Fruit fly (Drosophila melanogaster): ENCODE results near the gene inaF-C.
A peak's percentile ranks its signal among the peaks of the same experiment; 100 is the strongest.

Gene inaF-C

dm6 chrX:11694959-11695882 lies 36.3 kb downstream of the inaF-C start, which contains the start of gene PhKgamma (continued):
- TF ChIP-seq Dad (GFP tag; optimal IDR thresholded peaks at IDR 0.05) (peak; percentile 38), gro (GFP tag; optimal IDR thresholded peaks at IDR 0.05) (peak; percentile 36), mld (GFP tag; IDR thresholded peaks at IDR 0.05; ENCODE audit: partially characterized antibody) (peak; percentile 83), Mad (GFP tag; optimal IDR thresholded peaks at IDR 0.05) (peak; percentile 19), chinmo (GFP tag; IDR thresholded peaks at IDR 0.05; ENCODE audit: partially characterized antibody) (peak; percentile 94), MESR4 (GFP tag; optimal IDR thresholded peaks at IDR 0.05) (peak; percentile 92), yki (optimal IDR thresholded peaks at IDR 0.05) (peak; percentile 30), tll (GFP tag; optimal IDR thresholded peaks at IDR 0.05) (no peak), nerfin-1 (tag; optimal IDR thresholded peaks at IDR 0.05) (peak; percentile 61), eyg (GFP tag; optimal IDR thresholded peaks at IDR 0.05) (no peak), Rfx (GFP tag; IDR thresholded peaks at IDR 0.05) (peak; percentile 52), sob (GFP tag; IDR thresholded peaks at IDR 0.05) (peak; percentile 32; the same call in 1 of the 2 replicates), lov (optimal IDR thresholded peaks at IDR 0.05) (no peak), lov (GFP tag; IDR thresholded peaks at IDR 0.05) (no peak), ranshi (GFP tag; IDR thresholded peaks at IDR 0.05) (no peak), CG14860 (GFP tag; IDR thresholded peaks at IDR 0.05; ENCODE audit: partially characterized antibody) (peak; percentile 77), CG10267 (tag; optimal IDR thresholded peaks at IDR 0.05) (peak; percentile 64), wek (GFP tag; optimal IDR thresholded peaks at IDR 0.05) (no peak), unc-4 (GFP tag; IDR thresholded peaks at IDR 0.05; ENCODE audit: partially characterized antibody) (peak; percentile 92), HLHmδ (GFP tag; optimal IDR thresholded peaks at IDR 0.05) (peak; percentile 30), Ets65A (GFP tag) (peak; percentile 80), CG6272 (GFP tag; IDR thresholded peaks at IDR 0.05) (0 out of 2 replicates have a peak, but pooled peaks have one; percentile 8), CG2129 (GFP tag; IDR thresholded peaks at IDR 0.05; ENCODE audit: partially characterized antibody) (peak; percentile 80), otp (GFP tag; IDR thresholded peaks at IDR 0.05) (no peak), exex (tag; optimal IDR thresholded peaks at IDR 0.05) (peak; percentile 51), zen (tag; optimal IDR thresholded peaks at IDR 0.05) (peak; percentile 79), gcm (GFP tag; optimal IDR thresholded peaks at IDR 0.05) (peak; percentile 55), CrebB (tag; optimal IDR thresholded peaks at IDR 0.05) (peak; percentile 16), CG2889 (GFP tag; IDR thresholded peaks at IDR 0.05) (no peak), Deaf1 (tag; optimal IDR thresholded peaks at IDR 0.05) (no peak), CG12219 (GFP tag; optimal IDR thresholded peaks at IDR 0.05) (no peak), knrl (GFP tag; IDR thresholded peaks at IDR 0.05; ENCODE audit: partially characterized antibody) (peak; percentile 89), salm (tag; optimal IDR thresholded peaks at IDR 0.05) (no peak), CG17912 (GFP tag; optimal IDR thresholded peaks at IDR 0.05) (peak; percentile 45), CG1603 (tag; optimal IDR thresholded peaks at IDR 0.05) (peak; percentile 92), cad (GFP tag; optimal IDR thresholded peaks at IDR 0.05) (peak; percentile 17), vvl (GFP tag; IDR thresholded peaks at IDR 0.05) (peak; percentile 48), ato (GFP tag; IDR thresholded peaks at IDR 0.05; ENCODE audit: partially characterized antibody) (peak; percentile 90), dm (GFP tag; optimal IDR thresholded peaks at IDR 0.05) (peak; percentile 54), Drgx (GFP tag; IDR thresholded peaks at IDR 0.05) (0 out of 2 replicates have a peak, but pooled peaks have one; percentile 7), ttk (GFP tag; IDR thresholded peaks at IDR 0.05) (peak; percentile 36; the same call in 1 of the 2 replicates), CHES-1-like (GFP tag; optimal IDR thresholded peaks at IDR 0.05) (peak; percentile 56), CG32532 (GFP tag; IDR thresholded peaks at IDR 0.05) (peak; percentile 41; the same call in 1 of the 2 replicates), Myb (GFP tag; optimal IDR thresholded peaks at IDR 0.05) (peak; percentile 91), CG3847 (GFP tag; IDR thresholded peaks at IDR 0.05) (peak; percentile 38), CG33213 (GFP tag; optimal IDR thresholded peaks at IDR 0.05) (peak; percentile 73), tgo (GFP tag; IDR thresholded peaks at IDR 0.05) (no peak), vnd (GFP tag; IDR thresholded peaks at IDR 0.05; ENCODE audit: partially characterized antibody) (peak; percentile 78)
